Worm (Caenorhabditis elegans): ENCODE results near the gene C12D5.10.

- no peak for TF ChIP-seq unc-39 (tag; optimal IDR thresholded peaks at IDR 0.05)
- TF ChIP-seq lin-15B (tag; optimal IDR thresholded peaks at IDR 0.05), result no peak
- no peak for TF ChIP-seq ama-1 (optimal IDR thresholded peaks at IDR 0.05)
- no peak for TF ChIP-seq pha-4 (tag; optimal IDR thresholded peaks at IDR 0.05)
- TF ChIP-seq ZK546.5 (tag; optimal IDR thresholded peaks at IDR 0.05), result no peak
These were observed 7.1 kb downstream of the C12D5.10 start, which contains the start of the genes nhr-94 and nhr-152 for ce11 chrV:7686189-7686588.

All from whole organism, L3 larva.